Worm (Caenorhabditis elegans) whole organism, L4 larva: Measurements from ENCODE around the gene srd-7.

Experiments
- T26A8.4 ChIP-seq: fragments of 200-800 bp; sonication (Bioruptor generic); IDR thresholded peaks from 2 replicates; pipeline ENCODE4 v1.3.6; 2022; ENCODE audit warnings: missing genetic modification characterization, missing compliant biosample characterization
- aha-1 ChIP-seq: fragments of 150-350 bp; peaks from one replicate; lab custom pipeline; 2014; ENCODE audit warnings: missing biosample characterization, missing genetic modification characterization
- attf-4 ChIP-seq: sonication (generic microtip); optimal IDR thresholded peaks from 3 replicates; lab custom pipeline; 2017; ENCODE audit warnings: missing biosample characterization, missing genetic modification characterization
- dpl-1 ChIP-seq: fragments of 150-350 bp; optimal IDR thresholded peaks from 2 replicates; lab custom pipeline; 2014; ENCODE audit warnings: missing biosample characterization, missing genetic modification reagents, missing genetic modification characterization
- mdl-1 ChIP-seq, 2 experiments: fragments of 150-350 bp in 1 of 2; sonication (generic microtip) in 1 of 2; optimal IDR thresholded peaks; 2 replicates each; lab custom pipeline; 2014 to 2017; ENCODE audit warnings: missing biosample characterization in 2 of 2, missing genetic modification characterization in 2 of 2
- mdt-29 ChIP-seq: fragments of 200-800 bp; sonication (Bioruptor generic); IDR thresholded peaks from 2 replicates; pipeline ENCODE4 v1.3.6; 2022; ENCODE audit warnings: missing genetic modification reagents, missing genetic modification characterization, missing compliant biosample characterization
- nhr-237 ChIP-seq: sonication (generic microtip); optimal IDR thresholded peaks from 2 replicates; lab custom pipeline; 2017; ENCODE audit warnings: missing biosample characterization, missing genetic modification characterization
- nhr-6 ChIP-seq: fragments of 150-350 bp; optimal IDR thresholded peaks from 2 replicates; lab custom pipeline; 2014; ENCODE audit warnings: missing biosample characterization, missing genetic modification characterization
- pqm-1 ChIP-seq: sonication (generic microtip); optimal IDR thresholded peaks from 2 replicates; lab custom pipeline; 2017; ENCODE audit warnings: missing biosample characterization, missing genetic modification characterization
- saeg-2 ChIP-seq: fragments of 200-800 bp; sonication (Bioruptor generic); IDR thresholded peaks from 2 replicates; pipeline ENCODE4 v1.3.6; 2022; ENCODE audit warnings: missing genetic modification reagents, missing genetic modification characterization, missing compliant biosample characterization
- unc-39 ChIP-seq: sonication (generic microtip); optimal IDR thresholded peaks from 2 replicates; lab custom pipeline; 2017; ENCODE audit warnings: missing biosample characterization, missing genetic modification characterization
- vab-7 ChIP-seq: fragments of 200-800 bp; sonication (Bioruptor generic); IDR thresholded peaks from 2 replicates; pipeline ENCODE4 v1.3.6; 2022; ENCODE audit warnings: missing genetic modification reagents, missing genetic modification characterization, missing compliant biosample characterization
- ztf-11 ChIP-seq: fragments of 150-350 bp; optimal IDR thresholded peaks from 2 replicates; lab custom pipeline; 2014; ENCODE audit warnings: missing biosample characterization, missing genetic modification characterization

ce11 chrIV:10820114-10820513 is 33.5 kb upstream of the srd-7 start:
- TF ChIP-seq ztf-11 (tag; lab: Kevin White, UChicago) (no peak), saeg-2 (GFP tag; lab: Robert Waterston, UW) (no peak), T26A8.4 (no peak), mdl-1 (tag; optimal IDR thresholded peaks at IDR 0.05; lab: Kevin White, UChicago) (no peak), nhr-237 (tag; lab: Kevin White, UChicago) (no peak), pqm-1 (tag; lab: Kevin White, UChicago) (peak; percentile 34), mdt-29 (GFP tag; lab: Robert Waterston, UW) (no peak), aha-1 (tag; lab: Kevin White, UChicago) (peak; percentile 51), dpl-1 (GFP tag; lab: Kevin White, UChicago) (no peak), nhr-6 (tag; lab: Kevin White, UChicago) (no peak), unc-39 (no peak), attf-4 (no peak), vab-7 (no peak)
